Worm (Caenorhabditis elegans) whole organism, young adult: ENCODE data around the gene F22F7.3.

ENCODE experiments used
- B0019.2 ChIP-seq: fragments of 200-800 bp; sonication (Bioruptor generic); conservative IDR thresholded peaks from 2 replicates; pipeline ENCODE4 v1.3.6; 2022; ENCODE audit warnings: missing genetic modification reagents, missing genetic modification characterization, missing compliant biosample characterization
- B0336.3 ChIP-seq: fragments of 200-800 bp; sonication (Bioruptor generic); IDR thresholded peaks from 2 replicates; pipeline ENCODE4 v1.3.6; 2022; ENCODE audit warnings: missing genetic modification characterization, missing compliant biosample characterization
- C06A6.2 ChIP-seq: fragments of 200-800 bp; sonication (Bioruptor generic); conservative IDR thresholded peaks from 2 replicates; pipeline ENCODE4 v1.3.6; 2022; ENCODE audit warnings: missing genetic modification characterization, missing compliant biosample characterization
- F10E7.11 ChIP-seq: sonication (generic microtip); optimal IDR thresholded peaks from 2 replicates; lab custom pipeline; 2017; ENCODE audit warnings: mild to moderate bottlenecking, missing genetic modification characterization, moderate library complexity, missing compliant biosample characterization
- F37B4.10 ChIP-seq: fragments of 200-800 bp; sonication (Bioruptor generic); IDR thresholded peaks from 2 replicates; pipeline ENCODE4 v1.3.6; 2022; ENCODE audit warnings: missing genetic modification characterization, missing compliant biosample characterization
- F39B2.1 ChIP-seq: fragments of 200-800 bp; sonication (Bioruptor generic); IDR thresholded peaks from 2 replicates; pipeline ENCODE4 v1.3.6; 2022; ENCODE audit warnings: missing genetic modification reagents, missing genetic modification characterization, missing compliant biosample characterization
- F49E8.2 ChIP-seq: sonication (generic microtip); optimal IDR thresholded peaks from 3 replicates; lab custom pipeline; 2017; ENCODE audit warnings: missing genetic modification characterization, mild to moderate bottlenecking, missing compliant biosample characterization, antibody characterized with exemption, moderate library complexity; ENCODE audit not compliant: insufficient read depth
- F52B5.7 ChIP-seq: sonication (generic microtip); optimal IDR thresholded peaks from 2 replicates; lab custom pipeline; 2016; ENCODE audit warnings: mild to moderate bottlenecking, missing genetic modification characterization, missing compliant biosample characterization
- K12H6.12 ChIP-seq: fragments of 200-800 bp; sonication (Bioruptor generic); optimal IDR thresholded peaks from 2 replicates; lab custom pipeline; 2018; ENCODE audit warnings: mild to moderate bottlenecking, missing genetic modification characterization, missing compliant biosample characterization
- Y95B8A.8 ChIP-seq: fragments of 200-800 bp; sonication (Bioruptor generic); IDR thresholded peaks from 2 replicates; pipeline ENCODE4 v1.3.6; 2022; ENCODE audit warnings: missing genetic modification reagents, missing genetic modification characterization, missing compliant biosample characterization
- ZK185.1 ChIP-seq: sonication (generic microtip); optimal IDR thresholded peaks from 2 replicates; lab custom pipeline; 2016; ENCODE audit warnings: mild to moderate bottlenecking, missing genetic modification characterization, missing compliant biosample characterization; ENCODE audit not compliant: poor library complexity, severe bottlenecking
- ama-1 ChIP-seq, 3 experiments: fragments of 150-350 bp in 1 of 3; sonication (generic microtip) in 2 of 3; optimal IDR thresholded peaks; 2 replicates each; lab custom pipeline; 2014 to 2018; ENCODE audit warnings: missing biosample characterization in 2 of 3, missing genetic modification characterization in 2 of 3, missing genetic modification reagents in 2 of 3
- aptf-3 ChIP-seq: fragments of 200-800 bp; sonication (Bioruptor generic); IDR thresholded peaks from 2 replicates; pipeline ENCODE4 v1.3.6; 2022; ENCODE audit warnings: missing genetic modification characterization, missing compliant biosample characterization
- attf-5 ChIP-seq: fragments of 200-800 bp; sonication (Bioruptor generic); optimal IDR thresholded peaks from 2 replicates; lab custom pipeline; 2018; ENCODE audit warnings: mild to moderate bottlenecking, missing genetic modification characterization, missing compliant biosample characterization
- ccch-3 ChIP-seq: fragments of 200-800 bp; sonication (Bioruptor generic); optimal IDR thresholded peaks from 2 replicates; lab custom pipeline; 2018; ENCODE audit warnings: mild to moderate bottlenecking, missing genetic modification characterization, missing compliant biosample characterization
- ceh-40 ChIP-seq: fragments of 200-800 bp; sonication (Bioruptor generic); IDR thresholded peaks from 2 replicates; pipeline ENCODE4 v1.3.6; 2022; ENCODE audit warnings: missing genetic modification characterization, missing compliant biosample characterization
- ceh-91 ChIP-seq: fragments of 200-800 bp; sonication (Bioruptor generic); IDR thresholded peaks from 2 replicates; pipeline ENCODE4 v1.3.6; 2022; ENCODE audit warnings: missing genetic modification reagents, missing genetic modification characterization, missing compliant biosample characterization
- dox-1 ChIP-seq: fragments of 200-800 bp; sonication (Bioruptor generic); IDR thresholded peaks from 2 replicates; pipeline ENCODE4 v1.3.6; 2022; ENCODE audit warnings: missing genetic modification reagents, missing genetic modification characterization, missing compliant biosample characterization
- dpl-1 ChIP-seq: fragments of 150-350 bp; optimal IDR thresholded peaks from 2 replicates; lab custom pipeline; 2014; ENCODE audit warnings: missing biosample characterization, missing genetic modification reagents, missing genetic modification characterization
- ekl-4 ChIP-seq: fragments of 200-800 bp; sonication (Bioruptor generic); IDR thresholded peaks from 2 replicates; pipeline ENCODE4 v1.3.6; 2022; ENCODE audit warnings: missing genetic modification reagents, missing genetic modification characterization, missing compliant biosample characterization
- hlh-12 ChIP-seq: sonication (generic microtip); optimal IDR thresholded peaks from 2 replicates; lab custom pipeline; 2016; ENCODE audit warnings: missing genetic modification characterization, missing compliant biosample characterization
- hrde-1 ChIP-seq: sonication (generic microtip); optimal IDR thresholded peaks from 2 replicates; lab custom pipeline; 2016; ENCODE audit warnings: missing genetic modification characterization, mild to moderate bottlenecking, missing compliant biosample characterization, moderate library complexity, missing genotype, missing genetic modification reagents, borderline replicate concordance
- lir-1 ChIP-seq: fragments of 200-800 bp; sonication (Bioruptor generic); conservative IDR thresholded peaks from 2 replicates; pipeline ENCODE4 v1.3.6; 2022; ENCODE audit warnings: missing genetic modification reagents, missing genetic modification characterization, missing compliant biosample characterization
- lsl-1 ChIP-seq: fragments of 200-800 bp; sonication (Bioruptor generic); optimal IDR thresholded peaks from 2 replicates; lab custom pipeline; 2018; ENCODE audit warnings: mild to moderate bottlenecking, missing genetic modification characterization, moderate library complexity, missing compliant biosample characterization
- madf-10 ChIP-seq: sonication (generic microtip); optimal IDR thresholded peaks from 2 replicates; lab custom pipeline; 2016; ENCODE audit warnings: mild to moderate bottlenecking, missing genetic modification characterization, missing compliant biosample characterization
- madf-6 ChIP-seq: fragments of 200-800 bp; sonication (Bioruptor generic); IDR thresholded peaks from 2 replicates; pipeline ENCODE4 v1.3.6; 2022; ENCODE audit warnings: missing genetic modification reagents, missing genetic modification characterization, missing compliant biosample characterization
- mcd-1 ChIP-seq: fragments of 200-800 bp; sonication (Bioruptor generic); IDR thresholded peaks from 2 replicates; pipeline ENCODE4 v1.3.6; 2022; ENCODE audit warnings: missing genetic modification reagents, missing genetic modification characterization, missing compliant biosample characterization
- mel-28 ChIP-seq: sonication (generic microtip); optimal IDR thresholded peaks from 2 replicates; lab custom pipeline; 2016; ENCODE audit warnings: borderline replicate concordance, mild to moderate bottlenecking, missing genetic modification characterization, missing compliant biosample characterization
- nfya-1 ChIP-seq: sonication (generic microtip); optimal IDR thresholded peaks from 2 replicates; lab custom pipeline; 2017; ENCODE audit warnings: antibody characterized with exemption, missing compliant biosample characterization, missing genetic modification characterization, borderline replicate concordance; ENCODE audit not compliant: insufficient read depth
- nhr-179 ChIP-seq: sonication (generic microtip); optimal IDR thresholded peaks from 2 replicates; lab custom pipeline; 2016; ENCODE audit warnings: mild to moderate bottlenecking, missing genetic modification characterization, missing compliant biosample characterization
- pha-4 ChIP-seq: fragments of 150-350 bp; sonication (generic microtip); optimal IDR thresholded peaks from 2 replicates; lab custom pipeline; 2014; ENCODE audit warnings: missing biosample characterization, missing genetic modification reagents, missing genetic modification characterization
- sea-2 ChIP-seq: fragments of 200-800 bp; sonication (Bioruptor generic); IDR thresholded peaks from 2 replicates; pipeline ENCODE4 v1.3.6; 2022; ENCODE audit warnings: missing genetic modification characterization, missing compliant biosample characterization
- snpc-4 ChIP-seq, 5 experiments: fragments of 150-350 bp in 1 of 5; sonication (generic microtip) in 4 of 5; optimal IDR thresholded peaks; 2 replicates each; lab custom pipeline; 2014 to 2018; ENCODE audit warnings: missing genetic modification characterization in 5 of 5, missing biosample characterization in 3 of 5, antibody characterized with exemption in 2 of 5, mild to moderate bottlenecking in 2 of 5, missing compliant biosample characterization in 2 of 5, missing genotype in 2 of 5, moderate library complexity in 2 of 5, missing genetic modification reagents in 1 of 5
- somi-1 ChIP-seq: fragments of 200-800 bp; sonication (Bioruptor generic); optimal IDR thresholded peaks from 2 replicates; lab custom pipeline; 2018; ENCODE audit warnings: mild to moderate bottlenecking, missing genetic modification characterization, missing compliant biosample characterization
- tbp1 ChIP-seq: fragments of 200-800 bp; sonication (Bioruptor generic); optimal IDR thresholded peaks from 2 replicates; lab custom pipeline; 2018; ENCODE audit warnings: mild to moderate bottlenecking, missing genetic modification characterization, missing compliant biosample characterization
- tbx-9 ChIP-seq: sonication (generic microtip); optimal IDR thresholded peaks from 2 replicates; lab custom pipeline; 2016; ENCODE audit warnings: borderline replicate concordance, missing genetic modification characterization, inconsistent platforms, missing compliant biosample characterization
- unc-62 ChIP-seq: fragments of 150-350 bp; optimal IDR thresholded peaks from 2 replicates; lab custom pipeline; 2014; ENCODE audit warnings: missing biosample characterization, missing genetic modification reagents, missing genetic modification characterization
- ztf-26 ChIP-seq: sonication (generic microtip); optimal IDR thresholded peaks from 2 replicates; lab custom pipeline; 2017; ENCODE audit warnings: missing genetic modification characterization, missing compliant biosample characterization
- ztf-28 ChIP-seq: fragments of 200-800 bp; sonication (Bioruptor generic); IDR thresholded peaks from 2 replicates; pipeline ENCODE4 v1.3.6; 2022; ENCODE audit warnings: missing genetic modification reagents, missing genetic modification characterization, missing compliant biosample characterization
- ztf-6 ChIP-seq: fragments of 200-800 bp; sonication (Bioruptor generic); IDR thresholded peaks from 2 replicates; pipeline ENCODE4 v1.3.6; 2022; ENCODE audit warnings: missing genetic modification reagents, missing genetic modification characterization, missing compliant biosample characterization

F22F7.3 gene

DNA sequence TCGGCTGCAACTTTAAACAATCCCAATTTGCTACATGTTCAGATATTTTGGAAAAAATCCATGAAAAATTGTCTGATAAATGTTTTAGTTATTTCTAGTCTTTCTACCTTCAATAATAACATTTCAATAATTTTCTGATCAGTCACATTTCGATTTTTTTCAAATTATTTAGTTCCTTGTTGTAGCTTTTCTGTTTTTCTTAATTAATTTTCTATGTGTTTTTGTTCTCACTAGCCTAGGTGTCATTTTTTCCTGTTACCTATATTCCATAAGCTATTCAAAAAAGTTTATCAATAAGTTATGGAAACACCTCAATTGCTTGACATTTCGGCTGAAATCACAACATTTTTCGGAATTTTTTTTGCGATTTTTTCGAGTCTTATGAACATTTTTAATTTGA, 42.8 kb downstream of the F22F7.3 start, which contains the start of gene srbc-23:
TSS of gene srbc-23 (plus strand) at position 301 of the 400 bp plus-strand sequence.
- no peak for TF ChIP-seq somi-1 (GFP tag; lab: Kevin White, UChicago)
- no peak for TF ChIP-seq ztf-26 (tag; lab: Kevin White, UChicago)
- no peak for TF ChIP-seq dox-1 (GFP tag; lab: Robert Waterston, UW)
- no peak for TF ChIP-seq snpc-4 (GFP tag; optimal IDR thresholded peaks at IDR 0.05; lab: Kevin White, UChicago)
- no peak for TF ChIP-seq snpc-4 (tag; optimal IDR thresholded peaks at IDR 0.05; lab: Kevin White, UChicago)
- no peak for TF ChIP-seq nhr-179 (tag; lab: Kevin White, UChicago)
- no peak for TF ChIP-seq hrde-1 (tag; lab: Kevin White, UChicago)
- TF ChIP-seq ama-1 (optimal IDR thresholded peaks at IDR 0.05; lab: Kevin White, UChicago), result no peak
- no peak for TF ChIP-seq ama-1 (GFP tag; optimal IDR thresholded peaks at IDR 0.05; lab: Kevin White, UChicago)
- TF ChIP-seq madf-10 (tag; lab: Kevin White, UChicago), result no peak
- no peak for TF ChIP-seq B0019.2 (GFP tag; lab: Robert Waterston, UW)
- TF ChIP-seq F39B2.1 (GFP tag; lab: Robert Waterston, UW), result no peak
- TF ChIP-seq ceh-40, result no peak
- TF ChIP-seq mel-28 (tag; lab: Kevin White, UChicago), result no peak
- TF ChIP-seq ztf-6 (GFP tag; lab: Robert Waterston, UW), result no peak
- TF ChIP-seq F52B5.7 (tag; lab: Kevin White, UChicago), result no peak
- TF ChIP-seq F49E8.2 (tag; lab: Kevin White, UChicago), result no peak

DNA sequence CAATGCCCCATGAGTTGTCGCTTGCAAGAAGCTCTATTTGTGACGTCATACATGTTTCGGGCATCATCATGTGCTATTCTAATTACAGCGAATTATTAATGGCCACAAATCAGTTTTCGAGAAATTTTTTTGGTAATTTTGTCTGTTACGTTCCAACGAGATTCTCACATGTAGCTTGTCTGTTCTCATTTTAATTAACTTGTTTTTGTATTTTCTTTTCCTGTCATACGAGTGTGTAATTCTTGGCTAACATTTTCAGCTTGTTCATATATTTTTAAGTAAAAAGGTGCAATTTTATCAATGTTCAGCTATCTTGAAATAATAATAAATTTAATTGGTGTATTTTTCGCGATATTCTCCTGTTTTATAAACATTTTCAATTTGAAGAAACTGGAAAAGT, 44.8 kb downstream of the F22F7.3 start, which contains the start of gene srbc-21:
TSS of gene srbc-21 (plus strand) at position 301 of the 400 bp plus-strand sequence.
- TF ChIP-seq ceh-91 (GFP tag; lab: Robert Waterston, UW) (no peak), hlh-12 (tag; lab: Kevin White, UChicago) (no peak), aptf-3 (GFP tag; lab: Robert Waterston, UW) (no peak), attf-5 (GFP tag; lab: Kevin White, UChicago) (no peak), madf-6 (GFP tag; lab: Robert Waterston, UW) (no peak)
- TF ChIP-seq, all 124 proteins: peak for 0

DNA sequence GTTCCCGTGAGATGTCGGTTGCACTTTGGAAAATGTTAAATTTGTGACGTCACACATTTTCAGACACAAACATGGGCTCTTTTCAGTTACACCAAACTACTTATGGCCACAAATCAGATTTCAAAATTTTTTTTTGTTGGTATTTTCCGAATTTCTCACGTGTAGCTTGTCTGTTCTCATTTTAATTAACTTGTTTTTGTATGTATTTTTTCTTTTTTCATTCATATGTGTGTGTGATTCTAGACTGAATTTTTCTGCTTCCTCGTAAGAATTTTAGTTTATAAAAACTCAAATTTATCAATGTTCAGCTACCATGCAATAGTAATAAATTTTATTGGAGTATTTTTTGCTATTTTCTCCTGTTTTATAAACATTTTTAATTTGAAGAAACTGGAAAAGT, 46.4 kb downstream of the F22F7.3 start, which contains the start of gene srbc-22:
TSS of gene srbc-22 (plus strand) at position 301 of the 400 bp plus-strand sequence.
- TF ChIP-seq lir-1 (no peak), F37B4.10 (GFP tag; lab: Robert Waterston, UW) (no peak), dpl-1 (no peak), ZK185.1 (tag; lab: Kevin White, UChicago) (no peak), mcd-1 (GFP tag; lab: Robert Waterston, UW) (no peak), pha-4 (no peak), ztf-28 (no peak), lsl-1 (GFP tag; lab: Kevin White, UChicago) (no peak), unc-62 (GFP tag; lab: Kevin White, UChicago) (no peak), Y95B8A.8 (GFP tag; lab: Robert Waterston, UW) (no peak), C06A6.2 (GFP tag; lab: Robert Waterston, UW) (no peak), ccch-3 (GFP tag; lab: Kevin White, UChicago) (no peak), ekl-4 (GFP tag; lab: Robert Waterston, UW) (no peak), K12H6.12 (tag; lab: Kevin White, UChicago) (no peak), tbx-9 (tag; lab: Kevin White, UChicago) (no peak), tbp1 (GFP tag; lab: Kevin White, UChicago) (no peak), nfya-1 (tag; lab: Kevin White, UChicago) (no peak), B0336.3 (GFP tag; lab: Robert Waterston, UW) (no peak), F10E7.11 (tag; lab: Kevin White, UChicago) (no peak), sea-2 (no peak)
